Fruit fly (Drosophila melanogaster) whole organism, embryonic: Measurements from ENCODE around the gene Gem2.

Experiments used
- Bdp1 ChIP-seq: fragments of 200-800 bp; sonication (Bioruptor generic); optimal IDR thresholded peaks from 3 replicates; lab custom pipeline; 2016; ENCODE audit warnings: missing biosample characterization, missing genetic modification characterization
- CG10366 ChIP-seq: fragments of 200-800 bp; sonication (Bioruptor generic); IDR thresholded peaks from 2 replicates; pipeline ENCODE4 v1.3.6; 2022; ENCODE audit warnings: missing biosample characterization, missing genetic modification characterization
- CG12769 ChIP-seq: fragments of 200-800 bp; sonication (Bioruptor generic); optimal IDR thresholded peaks from 2 replicates; lab custom pipeline; 2019; ENCODE audit warnings: missing biosample characterization, mild to moderate bottlenecking, missing genetic modification characterization, moderate library complexity
- CG13624 ChIP-seq: fragments of 200-800 bp; sonication (Bioruptor generic); optimal IDR thresholded peaks from 2 replicates; lab custom pipeline; 2016; ENCODE audit warnings: missing biosample characterization, missing genetic modification characterization
- CG17612 ChIP-seq: fragments of 200-800 bp; sonication (Bioruptor generic); IDR thresholded peaks from 2 replicates; pipeline ENCODE4 v1.3.6; 2022; ENCODE audit warnings: missing biosample characterization, missing genetic modification characterization
- CG2120 ChIP-seq: fragments of 200-800 bp; sonication (Bioruptor generic); optimal IDR thresholded peaks from 3 replicates; lab custom pipeline; 2016; ENCODE audit warnings: missing biosample characterization, missing genetic modification characterization
- CG30020 ChIP-seq: fragments of 200-800 bp; optimal IDR thresholded peaks from 2 replicates; lab custom pipeline; 2019; ENCODE audit warnings: missing biosample characterization, mild to moderate bottlenecking, missing genetic modification characterization, moderate library complexity
- CG30403 ChIP-seq: fragments of 200-800 bp; sonication (Bioruptor generic); optimal IDR thresholded peaks from 3 replicates; lab custom pipeline; 2016; ENCODE audit warnings: missing biosample characterization, missing genetic modification characterization
- CG31365 ChIP-seq: fragments of 200-800 bp; sonication (Bioruptor generic); optimal IDR thresholded peaks from 2 replicates; lab custom pipeline; 2018; ENCODE audit warnings: missing biosample characterization, mild to moderate bottlenecking, missing genetic modification characterization
- CG3163 ChIP-seq: fragments of 200-800 bp; sonication (Bioruptor generic); optimal IDR thresholded peaks from 3 replicates; lab custom pipeline; 2016; ENCODE audit warnings: missing biosample characterization, missing genetic modification characterization
- CG32532 ChIP-seq: fragments of 200-800 bp; sonication (Bioruptor generic); IDR thresholded peaks from 2 replicates; pipeline ENCODE4 v1.3.6; 2022; ENCODE audit warnings: missing biosample characterization, missing genetic modification characterization
- CG4854 ChIP-seq: fragments of 200-800 bp; sonication (Bioruptor generic); optimal IDR thresholded peaks from 2 replicates; lab custom pipeline; 2016; ENCODE audit warnings: missing biosample characterization, missing genetic modification characterization, inconsistent platforms
- CG6689 ChIP-seq: fragments of 200-800 bp; sonication (Bioruptor generic); IDR thresholded peaks from 2 replicates; pipeline ENCODE4 v1.3.6; 2022; ENCODE audit warnings: missing biosample characterization, missing genetic modification characterization
- CG6791 ChIP-seq: fragments of 200-800 bp; sonication (Bioruptor generic); IDR thresholded peaks from 3 replicates; pipeline ENCODE4 v1.3.6; 2022; ENCODE audit warnings: missing biosample characterization, missing genetic modification characterization; ENCODE audit not compliant: partially characterized antibody
- CG7786 ChIP-seq: fragments of 200-800 bp; sonication (Bioruptor generic); optimal IDR thresholded peaks from 2 replicates; lab custom pipeline; 2016; ENCODE audit warnings: missing biosample characterization, missing genetic modification characterization
- CG8089 ChIP-seq: fragments of 200-800 bp; sonication (Bioruptor generic); optimal IDR thresholded peaks from 3 replicates; lab custom pipeline; 2016; ENCODE audit warnings: missing biosample characterization, missing genetic modification characterization
- CG9932 ChIP-seq: fragments of 200-800 bp; sonication (Bioruptor generic); IDR thresholded peaks from 2 replicates; pipeline ENCODE4 v1.3.6; 2022; ENCODE audit warnings: missing biosample characterization, missing genetic modification characterization
- Dip2 ChIP-seq: fragments of 200-800 bp; sonication (Bioruptor generic); IDR thresholded peaks from 2 replicates; pipeline ENCODE4 v1.3.6; 2022; ENCODE audit warnings: missing biosample characterization, missing genetic modification characterization
- Dip3 ChIP-seq: fragments of 200-800 bp; sonication (Bioruptor generic); optimal IDR thresholded peaks from 3 replicates; lab custom pipeline; 2016; ENCODE audit warnings: missing biosample characterization, missing genetic modification characterization
- Eip74EF ChIP-seq, 2 experiments: fragments of 200-800 bp in 1 of 2; fragments of >200 bp in 1 of 2; sonication (Bioruptor generic) in 1 of 2; optimal IDR thresholded peaks; 2 replicates each; lab custom pipeline; 2017 to 2019; ENCODE audit warnings: missing biosample characterization in 2 of 2, missing genetic modification characterization in 2 of 2, mild to moderate bottlenecking in 1 of 2, moderate library complexity in 1 of 2
- HmgD ChIP-seq: fragments of 200-800 bp; sonication (Bioruptor generic); optimal IDR thresholded peaks from 3 replicates; lab custom pipeline; 2016; ENCODE audit warnings: missing biosample characterization, missing genetic modification characterization
- MBD-R2 ChIP-seq: fragments of 200-800 bp; sonication (Bioruptor generic); IDR thresholded peaks from 2 replicates; pipeline ENCODE4 v1.3.6; 2022; ENCODE audit warnings: missing biosample characterization, missing genetic modification characterization
- Med ChIP-seq: fragments of 200-800 bp; sonication (Bioruptor generic); peaks from one replicate; lab custom pipeline; 2016; ENCODE audit warnings: missing biosample characterization, missing genetic modification characterization, mild to moderate bottlenecking, inconsistent platforms, moderate library complexity
- Myb ChIP-seq: fragments of 200-800 bp; sonication (Bioruptor generic); optimal IDR thresholded peaks from 2 replicates; lab custom pipeline; 2016; ENCODE audit warnings: missing biosample characterization, missing genetic modification characterization
- Neu2 ChIP-seq: fragments of 200-800 bp; sonication (Bioruptor generic); optimal IDR thresholded peaks from 3 replicates; lab custom pipeline; 2016; ENCODE audit warnings: missing biosample characterization, missing genetic modification characterization, borderline replicate concordance
- PHDP ChIP-seq: fragments of 200-800 bp; sonication (Bioruptor generic); optimal IDR thresholded peaks from 3 replicates; lab custom pipeline; 2018; ENCODE audit warnings: missing biosample characterization, mild to moderate bottlenecking, missing genetic modification characterization, moderate library complexity
- Sox100B ChIP-seq: fragments of 200-800 bp; sonication (Bioruptor generic); optimal IDR thresholded peaks from 3 replicates; lab custom pipeline; 2018; ENCODE audit warnings: missing biosample characterization, mild to moderate bottlenecking, missing genetic modification characterization
- al ChIP-seq: fragments of 200-800 bp; sonication (Bioruptor generic); IDR thresholded peaks from 2 replicates; pipeline ENCODE4 v1.3.6; 2022; ENCODE audit warnings: missing biosample characterization, missing genetic modification characterization
- ash1 ChIP-seq: fragments of 200-800 bp; sonication (Bioruptor generic); optimal IDR thresholded peaks from 2 replicates; lab custom pipeline; 2018; ENCODE audit warnings: missing biosample characterization, mild to moderate bottlenecking, missing genetic modification characterization
- ato ChIP-seq: fragments of 200-800 bp; sonication (Bioruptor generic); IDR thresholded peaks from 2 replicates; pipeline ENCODE4 v1.3.6; 2022; ENCODE audit warnings: missing biosample characterization, missing genetic modification characterization; ENCODE audit not compliant: partially characterized antibody
- cad ChIP-seq: fragments of >200 bp; optimal IDR thresholded peaks from 2 replicates; lab custom pipeline; 2017; ENCODE audit warnings: missing biosample characterization, missing genetic modification characterization
- chinmo ChIP-seq: fragments of 200-800 bp; sonication (Bioruptor generic); IDR thresholded peaks from 4 replicates; pipeline ENCODE4 v1.3.6; 2022; ENCODE audit warnings: missing biosample characterization, missing genetic modification characterization; ENCODE audit not compliant: partially characterized antibody
- ci ChIP-seq: fragments of 200-800 bp; sonication (Bioruptor generic); IDR thresholded peaks from 3 replicates; pipeline ENCODE4 v1.3.6; 2022; ENCODE audit warnings: missing biosample characterization, missing genetic modification characterization
- eve ChIP-seq, 2 experiments: fragments of >200 bp; optimal IDR thresholded peaks; 2 replicates each; lab custom pipeline; 2017; ENCODE audit warnings: missing biosample characterization in 2 of 2, missing genetic modification characterization in 2 of 2
- eyg ChIP-seq: fragments of 200-800 bp; sonication (Bioruptor generic); optimal IDR thresholded peaks from 3 replicates; lab custom pipeline; 2016; ENCODE audit warnings: missing biosample characterization, missing genetic modification characterization
- fru ChIP-seq: fragments of >200 bp; optimal IDR thresholded peaks from 2 replicates; lab custom pipeline; 2017
- gem ChIP-seq: fragments of 200-800 bp; sonication (Bioruptor generic); optimal IDR thresholded peaks from 2 replicates; lab custom pipeline; 2019; ENCODE audit warnings: missing biosample characterization, mild to moderate bottlenecking, missing genetic modification characterization, moderate library complexity
- grau ChIP-seq: fragments of 200-800 bp; optimal IDR thresholded peaks from 3 replicates; lab custom pipeline; 2019; ENCODE audit warnings: missing biosample characterization, mild to moderate bottlenecking, missing genetic modification characterization, moderate library complexity
- kay ChIP-seq: fragments of 200-800 bp; sonication (Bioruptor generic); optimal IDR thresholded peaks from 2 replicates; lab custom pipeline; 2016; ENCODE audit warnings: missing biosample characterization, missing genetic modification characterization
- klu ChIP-seq: fragments of 200-800 bp; sonication (Bioruptor generic); IDR thresholded peaks from 2 replicates; pipeline ENCODE4 v1.3.6; 2022; ENCODE audit warnings: missing biosample characterization, missing genetic modification characterization
- lab ChIP-seq: fragments of 200-800 bp; sonication (Bioruptor generic); optimal IDR thresholded peaks from 3 replicates; lab custom pipeline; 2017; ENCODE audit warnings: missing biosample characterization, missing genetic modification characterization, mild to moderate bottlenecking, moderate library complexity, missing genetic modification reagents
- nau ChIP-seq: fragments of 200-800 bp; sonication (Bioruptor generic); optimal IDR thresholded peaks from 3 replicates; lab custom pipeline; 2017; ENCODE audit warnings: missing biosample characterization, mild to moderate bottlenecking, missing genetic modification characterization, missing genetic modification reagents
- pros ChIP-seq: fragments of 200-800 bp; sonication (Bioruptor generic); optimal IDR thresholded peaks from 3 replicates; lab custom pipeline; 2019; ENCODE audit warnings: missing biosample characterization, mild to moderate bottlenecking, missing genetic modification characterization, moderate library complexity
- pzg ChIP-seq: fragments of 200-800 bp; sonication (Bioruptor generic); optimal IDR thresholded peaks from 3 replicates; lab custom pipeline; 2018; ENCODE audit warnings: missing biosample characterization, mild to moderate bottlenecking, missing genetic modification characterization, moderate library complexity
- row ChIP-seq: fragments of 200-800 bp; sonication (Bioruptor generic); IDR thresholded peaks from 3 replicates; pipeline ENCODE4 v1.3.6; 2022; ENCODE audit warnings: missing biosample characterization, missing genetic modification characterization
- slbo ChIP-seq: fragments of 200-800 bp; sonication (Bioruptor generic); IDR thresholded peaks from 2 replicates; pipeline ENCODE4 v1.3.6; 2022; ENCODE audit warnings: missing biosample characterization, missing genetic modification characterization
- ssp ChIP-seq: fragments of 200-800 bp; sonication (Bioruptor generic); IDR thresholded peaks from 2 replicates; pipeline ENCODE4 v1.3.6; 2022; ENCODE audit warnings: missing biosample characterization, missing genetic modification characterization
- tll ChIP-seq, 2 experiments: fragments of 200-800 bp in 1 of 2; fragments of >200 bp in 1 of 2; sonication (Bioruptor generic) in 1 of 2; optimal IDR thresholded peaks; 2 replicates each; lab custom pipeline; 2017 to 2019; ENCODE audit warnings: missing biosample characterization in 2 of 2, missing genetic modification characterization in 2 of 2, mild to moderate bottlenecking in 1 of 2, moderate library complexity in 1 of 2
- unpg ChIP-seq: fragments of 200-800 bp; sonication (Bioruptor generic); optimal IDR thresholded peaks from 3 replicates; lab custom pipeline; 2018; ENCODE audit warnings: missing biosample characterization, mild to moderate bottlenecking, missing genetic modification characterization, moderate library complexity
- zfh1 ChIP-seq: fragments of 200-800 bp; sonication (Bioruptor generic); IDR thresholded peaks from 3 replicates; pipeline ENCODE4 v1.3.6; 2022; ENCODE audit warnings: missing biosample characterization, missing genetic modification characterization

Gem2 gene

dm6 chr3L:19080926-19081700 lies 19.1 kb downstream of the Gem2 start (continued):
- TF ChIP-seq CG31365 (tag; lab: Kevin White, UChicago), result no peak
- no peak for TF ChIP-seq pzg (GFP tag; lab: Kevin White, UChicago)
- TF ChIP-seq CG6689 (GFP tag; lab: Robert Waterston, UW), result no peak
- TF ChIP-seq slbo (GFP tag; lab: Robert Waterston, UW), result no peak
- peak; percentile 40 for TF ChIP-seq CG12769 (tag; lab: Kevin White, UChicago)
- TF ChIP-seq kay, result no peak
- peak; percentile 47; the same call in 1 of the 3 replicates for TF ChIP-seq CG6791 (GFP tag; lab: Robert Waterston, UW)
- TF ChIP-seq ash1 (GFP tag; lab: Kevin White, UChicago), result no peak
- peak; percentile 57 for TF ChIP-seq CG3163 (GFP tag; lab: Kevin White, UChicago)
- TF ChIP-seq pros, result no peak
- peak in 1 of 2 experiments; percentile 50 for TF ChIP-seq tll (GFP tag; optimal IDR thresholded peaks at IDR 0.05; lab: Kevin White, UChicago)
- no peak for TF ChIP-seq eyg (GFP tag; lab: Kevin White, UChicago)
- no peak for TF ChIP-seq nau (GFP tag; lab: Kevin White, UChicago)
- TF ChIP-seq CG10366 (GFP tag; lab: Robert Waterston, UW), result no peak
- no peak for TF ChIP-seq row (GFP tag; lab: Robert Waterston, UW)
- TF ChIP-seq gem (tag; lab: Kevin White, UChicago), result no peak
- TF ChIP-seq CG17612 (GFP tag; lab: Robert Waterston, UW), result no peak
- no peak for TF ChIP-seq CG13624 (GFP tag; lab: Kevin White, UChicago)
- TF ChIP-seq unpg (GFP tag; lab: Kevin White, UChicago), result no peak
- peak; percentile 91 for TF ChIP-seq cad (GFP tag; lab: Kevin White, UChicago)
- TF ChIP-seq al (GFP tag; lab: Robert Waterston, UW), result no peak
- no peak for TF ChIP-seq Neu2 (GFP tag; lab: Kevin White, UChicago)
- no peak for TF ChIP-seq Dip3
- no peak for TF ChIP-seq MBD-R2 (GFP tag; lab: Robert Waterston, UW)
- no peak for TF ChIP-seq PHDP
- TF ChIP-seq lab (GFP tag; lab: Kevin White, UChicago), result no peak
- TF ChIP-seq CG30403 (GFP tag; lab: Kevin White, UChicago), result no peak
- no peak for TF ChIP-seq Dip2 (GFP tag; lab: Robert Waterston, UW)
- TF ChIP-seq ssp, result no peak
- TF ChIP-seq CG8089 (GFP tag; lab: Kevin White, UChicago), result no peak
- no peak for TF ChIP-seq CG30020
- 0 out of 4 replicates have a peak, but pooled peaks have one; percentile 18 for TF ChIP-seq chinmo (GFP tag; lab: Robert Waterston, UW)
- no peak for TF ChIP-seq eve (GFP tag; optimal IDR thresholded peaks at IDR 0.05; lab: Kevin White, UChicago)
- TF ChIP-seq klu, result no peak
- no peak for TF ChIP-seq Sox100B
- TF ChIP-seq Bdp1 (GFP tag; lab: Kevin White, UChicago), result no peak
- no peak for TF ChIP-seq CG4854
- no peak for TF ChIP-seq Eip74EF (GFP tag; optimal IDR thresholded peaks at IDR 0.05; lab: Kevin White, UChicago)
- TF ChIP-seq CG2120 (GFP tag; lab: Kevin White, UChicago), result no peak
- no peak for TF ChIP-seq Myb
- TF ChIP-seq grau (tag; lab: Kevin White, UChicago), result peak; percentile 55
- no peak for TF ChIP-seq fru (lab: Kevin White, UChicago)
- TF ChIP-seq CG9932, result no peak
- no peak for TF ChIP-seq HmgD (GFP tag; lab: Kevin White, UChicago)
- peak; percentile 33 for TF ChIP-seq Med (GFP tag; lab: Kevin White, UChicago)
- TF ChIP-seq CG7786 (GFP tag; lab: Kevin White, UChicago), result no peak
- TF ChIP-seq zfh1, result 0 out of 3 replicates have a peak, but pooled peaks have one; percentile 9
- no peak for TF ChIP-seq ato
- no peak for TF ChIP-seq ci (GFP tag; lab: Robert Waterston, UW)
- TF ChIP-seq CG32532, result no peak
